Worm (Caenorhabditis elegans): Measurements from ENCODE around the gene fbxa-76.

- TF ChIP-seq ets-7 (tag; optimal IDR thresholded peaks at IDR 0.05) (no peak), ama-1 (optimal IDR thresholded peaks at IDR 0.05) (no peak), hmg-4 (GFP tag; optimal IDR thresholded peaks at IDR 0.05) (peak; percentile 8), pes-1 (GFP tag; IDR thresholded peaks at IDR 0.05) (peak; percentile 64; the same call in 1 of the 2 replicates), tbx-37 (GFP tag; conservative IDR thresholded peaks at IDR 0.05) (no peak), aly-1 (tag; optimal IDR thresholded peaks at IDR 0.05) (no peak), B0310.2 (tag; optimal IDR thresholded peaks at IDR 0.05) (no peak), tra-4 (tag; optimal IDR thresholded peaks at IDR 0.05) (no peak), flt-1 (GFP tag; IDR thresholded peaks at IDR 0.05) (0 out of 2 replicates have a peak, but pooled peaks have one; percentile 49), hmbx-1 (tag; optimal IDR thresholded peaks at IDR 0.05) (no peak), tbx-11 (GFP tag; IDR thresholded peaks at IDR 0.05) (no peak)
These were observed 46.9 kb downstream of the fbxa-76 start, which contains the start of the genes mrpl-45 and Y119D3B.12 for ce11 chrIII:1201958-1202596.

All from whole organism, early embryonic.